Fruit fly (Drosophila melanogaster) whole organism, embryonic: ENCODE results near the gene Parg.

Source experiments
- Awh ChIP-seq: fragments of 200-800 bp; sonication (Bioruptor generic); IDR thresholded peaks from 2 replicates; pipeline ENCODE4, ENCODE4 v1.3.6; 2022; ENCODE audit warnings: missing biosample characterization, missing genetic modification characterization
- CG10147 ChIP-seq: fragments of 200-800 bp; sonication (Bioruptor generic); optimal IDR thresholded peaks from 2 replicates; lab custom pipeline; 2019; ENCODE audit warnings: missing biosample characterization, mild to moderate bottlenecking, missing genetic modification characterization, moderate library complexity
- CG10959 ChIP-seq: fragments of 200-800 bp; sonication (Bioruptor generic); IDR thresholded peaks from 2 replicates; pipeline ENCODE4 v1.3.6; 2022; ENCODE audit warnings: missing biosample characterization, missing genetic modification characterization
- CG12071 ChIP-seq: fragments of 200-800 bp; sonication (Bioruptor generic); optimal IDR thresholded peaks from 3 replicates; lab custom pipeline; 2018; ENCODE audit warnings: missing biosample characterization, mild to moderate bottlenecking, missing genetic modification characterization
- CG12104 ChIP-seq: fragments of 200-800 bp; sonication (Bioruptor generic); optimal IDR thresholded peaks from 3 replicates; lab custom pipeline; 2016; ENCODE audit warnings: missing biosample characterization, missing genetic modification characterization
- CG12299 ChIP-seq: fragments of 200-800 bp; sonication (Bioruptor generic); optimal IDR thresholded peaks from 2 replicates; lab custom pipeline; 2018; ENCODE audit warnings: missing biosample characterization, mild to moderate bottlenecking, missing genetic modification characterization
- CG12744 ChIP-seq: fragments of 200-800 bp; sonication (Bioruptor generic); optimal IDR thresholded peaks from 2 replicates; lab custom pipeline; 2016; ENCODE audit warnings: missing biosample characterization, missing genetic modification characterization
- CG14014 ChIP-seq: fragments of 200-800 bp; sonication (Bioruptor generic); IDR thresholded peaks from 2 replicates; pipeline ENCODE4 v1.3.6; 2022; ENCODE audit warnings: missing biosample characterization, missing genetic modification characterization
- CG14050 ChIP-seq: fragments of 200-800 bp; sonication (Bioruptor generic); IDR thresholded peaks from 3 replicates; pipeline ENCODE4 v1.3.6; 2022; ENCODE audit warnings: missing biosample characterization, missing genetic modification characterization
- CG16779 ChIP-seq: fragments of 200-800 bp; sonication (Bioruptor generic); IDR thresholded peaks from 2 replicates; pipeline ENCODE4 v1.3.6; 2022; ENCODE audit warnings: missing biosample characterization, missing genetic modification characterization
- CG17385 ChIP-seq: fragments of 200-800 bp; sonication (Bioruptor generic); optimal IDR thresholded peaks from 3 replicates; lab custom pipeline; 2018; ENCODE audit warnings: missing biosample characterization, mild to moderate bottlenecking, missing genetic modification characterization
- CG17612 ChIP-seq: fragments of 200-800 bp; sonication (Bioruptor generic); IDR thresholded peaks from 2 replicates; pipeline ENCODE4 v1.3.6; 2022; ENCODE audit warnings: missing biosample characterization, missing genetic modification characterization
- CG18764 ChIP-seq: fragments of 200-800 bp; sonication (Bioruptor generic); optimal IDR thresholded peaks from 3 replicates; lab custom pipeline; 2016; ENCODE audit warnings: missing biosample characterization, missing genetic modification characterization
- CG3163 ChIP-seq: fragments of 200-800 bp; sonication (Bioruptor generic); optimal IDR thresholded peaks from 3 replicates; lab custom pipeline; 2016; ENCODE audit warnings: missing biosample characterization, missing genetic modification characterization
- CG34422 ChIP-seq: fragments of 200-800 bp; sonication (Bioruptor generic); IDR thresholded peaks from 3 replicates; pipeline ENCODE4 v1.3.6; 2022; ENCODE audit warnings: missing biosample characterization, missing genetic modification characterization
- CG4282 ChIP-seq: fragments of 200-800 bp; sonication (Bioruptor generic); optimal IDR thresholded peaks from 2 replicates; lab custom pipeline; 2016; ENCODE audit warnings: missing biosample characterization, missing genetic modification characterization
- CG4730 ChIP-seq: fragments of 200-800 bp; sonication (Bioruptor generic); IDR thresholded peaks from 2 replicates; pipeline ENCODE4 v1.3.6; 2022; ENCODE audit warnings: missing biosample characterization, missing genetic modification characterization
- CG6175 ChIP-seq: fragments of 200-800 bp; sonication (Bioruptor generic); IDR thresholded peaks from 3 replicates; pipeline ENCODE4 v1.3.6; 2022; ENCODE audit warnings: missing biosample characterization, missing genetic modification characterization
- CG7372 ChIP-seq: fragments of 200-800 bp; sonication (Bioruptor generic); IDR thresholded peaks from 2 replicates; pipeline ENCODE4 v1.3.6; 2022; ENCODE audit warnings: missing biosample characterization, missing genetic modification characterization
- CG7928 ChIP-seq: fragments of 200-800 bp; sonication (Bioruptor generic); optimal IDR thresholded peaks from 2 replicates; lab custom pipeline; 2017; ENCODE audit warnings: missing biosample characterization, mild to moderate bottlenecking, missing genetic modification characterization
- CG9797 ChIP-seq: fragments of 200-800 bp; sonication (Bioruptor generic); optimal IDR thresholded peaks from 3 replicates; lab custom pipeline; 2018; ENCODE audit warnings: missing biosample characterization, mild to moderate bottlenecking, missing genetic modification characterization
- CoRest ChIP-seq: fragments of 200-800 bp; sonication (Bioruptor generic); optimal IDR thresholded peaks from 3 replicates; lab custom pipeline; 2018; ENCODE audit warnings: missing biosample characterization, mild to moderate bottlenecking, missing genetic modification characterization, moderate library complexity
- E2f1 ChIP-seq: fragments of 200-800 bp; sonication (Bioruptor generic); IDR thresholded peaks from 2 replicates; pipeline ENCODE4 v1.3.6; 2022; ENCODE audit warnings: missing biosample characterization, missing genetic modification characterization
- Eip74EF ChIP-seq, 2 experiments: fragments of 200-800 bp in 1 of 2; fragments of >200 bp in 1 of 2; sonication (Bioruptor generic) in 1 of 2; optimal IDR thresholded peaks; 2 replicates each; lab custom pipeline; 2017 to 2019; ENCODE audit warnings: missing biosample characterization in 2 of 2, missing genetic modification characterization in 2 of 2, mild to moderate bottlenecking in 1 of 2, moderate library complexity in 1 of 2
- Ets65A ChIP-seq: fragments of 200-800 bp; sonication (Bioruptor generic); peaks from one replicate; lab custom pipeline; 2016; ENCODE audit warnings: missing biosample characterization, missing genetic modification characterization
- Gsc ChIP-seq: fragments of 200-800 bp; sonication (Bioruptor generic); IDR thresholded peaks from 2 replicates; pipeline ENCODE4 v1.3.6; 2022; ENCODE audit warnings: missing biosample characterization, missing genetic modification characterization
- Gug ChIP-seq: fragments of 200-800 bp; sonication (Bioruptor generic); IDR thresholded peaks from 4 replicates; pipeline ENCODE4 v1.3.6; 2022; ENCODE audit warnings: missing biosample characterization, missing genetic modification characterization
- Hand ChIP-seq: fragments of 200-800 bp; sonication (Bioruptor generic); optimal IDR thresholded peaks from 2 replicates; lab custom pipeline; 2017; ENCODE audit warnings: mild to moderate bottlenecking, missing biosample characterization, missing genetic modification reagents, missing genetic modification characterization
- MTF-1 ChIP-seq: fragments of 200-800 bp; sonication (Bioruptor generic); optimal IDR thresholded peaks from 2 replicates; lab custom pipeline; 2018; ENCODE audit warnings: missing biosample characterization, mild to moderate bottlenecking, missing genetic modification characterization, borderline replicate concordance
- Optix ChIP-seq: fragments of 200-800 bp; sonication (Bioruptor generic); IDR thresholded peaks from 3 replicates; pipeline ENCODE4 v1.3.6; 2022; ENCODE audit warnings: missing biosample characterization, missing genetic modification characterization
- Ptx1 ChIP-seq: fragments of 200-800 bp; sonication (Bioruptor generic); IDR thresholded peaks from 2 replicates; pipeline ENCODE4 v1.3.6; 2022; ENCODE audit warnings: missing biosample characterization, missing genetic modification characterization
- Ssrp ChIP-seq: fragments of 200-800 bp; sonication (Bioruptor generic); optimal IDR thresholded peaks from 2 replicates; lab custom pipeline; 2018; ENCODE audit warnings: missing biosample characterization, mild to moderate bottlenecking, missing genetic modification characterization, moderate library complexity
- Stat92E ChIP-seq, 3 experiments: fragments of >200 bp in 2 of 3; fragments of 200-800 bp in 1 of 3; sonication (Bioruptor generic) in 1 of 3; optimal IDR thresholded peaks; 2 replicates each; lab custom pipeline; 2017 to 2019; ENCODE audit warnings: missing biosample characterization in 3 of 3, missing genetic modification characterization in 3 of 3, mild to moderate bottlenecking in 1 of 3, moderate library complexity in 1 of 3
- YL-1 ChIP-seq: fragments of 200-800 bp; sonication (Bioruptor generic); optimal IDR thresholded peaks from 3 replicates; lab custom pipeline; 2017; ENCODE audit warnings: missing biosample characterization, mild to moderate bottlenecking, missing genetic modification characterization
- br ChIP-seq: fragments of >200 bp; optimal IDR thresholded peaks from 2 replicates; lab custom pipeline; 2017
- disco-r ChIP-seq: fragments of 200-800 bp; sonication (Bioruptor generic); optimal IDR thresholded peaks from 2 replicates; lab custom pipeline; 2016; ENCODE audit warnings: missing biosample characterization, missing genetic modification characterization
- en ChIP-seq: fragments of 200-800 bp; sonication (Bioruptor generic); optimal IDR thresholded peaks from 2 replicates; lab custom pipeline; 2016; ENCODE audit warnings: missing biosample characterization, missing genetic modification characterization
- hbn ChIP-seq: fragments of 200-800 bp; sonication (Bioruptor generic); IDR thresholded peaks from 2 replicates; pipeline ENCODE4 v1.3.6; 2022; ENCODE audit warnings: missing biosample characterization, missing genetic modification characterization; ENCODE audit not compliant: partially characterized antibody
- maf-S ChIP-seq: fragments of 200-800 bp; sonication (Bioruptor generic); optimal IDR thresholded peaks from 2 replicates; lab custom pipeline; 2016; ENCODE audit warnings: missing biosample characterization, missing genetic modification characterization
- org-1 ChIP-seq: fragments of 200-800 bp; sonication (Bioruptor generic); optimal IDR thresholded peaks from 2 replicates; lab custom pipeline; 2017; ENCODE audit warnings: missing biosample characterization, missing genetic modification characterization
- pnt ChIP-seq: fragments of 200-800 bp; sonication (Bioruptor generic); optimal IDR thresholded peaks from 3 replicates; lab custom pipeline; 2016; ENCODE audit warnings: missing biosample characterization, missing genetic modification characterization
- pum ChIP-seq: fragments of 200-800 bp; sonication (Bioruptor generic); optimal IDR thresholded peaks from 2 replicates; lab custom pipeline; 2016; ENCODE audit warnings: missing biosample characterization, missing genetic modification characterization
- run ChIP-seq: fragments of 200-800 bp; sonication (Bioruptor generic); optimal IDR thresholded peaks from 3 replicates; lab custom pipeline; 2018; ENCODE audit warnings: missing biosample characterization, mild to moderate bottlenecking, missing genetic modification characterization
- seq ChIP-seq: fragments of 200-800 bp; sonication (Bioruptor generic); IDR thresholded peaks from 2 replicates; pipeline ENCODE4 v1.3.6; 2022; ENCODE audit warnings: missing biosample characterization, missing genetic modification characterization
- sna ChIP-seq: fragments of 200-800 bp; sonication (Bioruptor generic); IDR thresholded peaks from 2 replicates; pipeline ENCODE4 v1.3.6; 2022; ENCODE audit warnings: missing biosample characterization, missing genetic modification characterization; ENCODE audit not compliant: partially characterized antibody
- stc ChIP-seq: fragments of 200-800 bp; sonication (Bioruptor generic); IDR thresholded peaks from 2 replicates; pipeline ENCODE4 v1.3.6; 2022; ENCODE audit warnings: missing biosample characterization, missing genetic modification characterization
- tio ChIP-seq: fragments of 200-800 bp; sonication (Bioruptor generic); optimal IDR thresholded peaks from 2 replicates; lab custom pipeline; 2017; ENCODE audit warnings: missing biosample characterization, missing genetic modification characterization, inconsistent platforms
- vfl ChIP-seq: fragments of 200-800 bp; sonication (Bioruptor generic); optimal IDR thresholded peaks from 2 replicates; lab custom pipeline; 2016; ENCODE audit warnings: missing biosample characterization, missing genetic modification characterization
- wdn ChIP-seq: fragments of 200-800 bp; sonication (Bioruptor generic); IDR thresholded peaks from 2 replicates; pipeline ENCODE4 v1.3.6; 2022; ENCODE audit warnings: missing biosample characterization, missing genetic modification characterization

Gene Parg

DNA sequence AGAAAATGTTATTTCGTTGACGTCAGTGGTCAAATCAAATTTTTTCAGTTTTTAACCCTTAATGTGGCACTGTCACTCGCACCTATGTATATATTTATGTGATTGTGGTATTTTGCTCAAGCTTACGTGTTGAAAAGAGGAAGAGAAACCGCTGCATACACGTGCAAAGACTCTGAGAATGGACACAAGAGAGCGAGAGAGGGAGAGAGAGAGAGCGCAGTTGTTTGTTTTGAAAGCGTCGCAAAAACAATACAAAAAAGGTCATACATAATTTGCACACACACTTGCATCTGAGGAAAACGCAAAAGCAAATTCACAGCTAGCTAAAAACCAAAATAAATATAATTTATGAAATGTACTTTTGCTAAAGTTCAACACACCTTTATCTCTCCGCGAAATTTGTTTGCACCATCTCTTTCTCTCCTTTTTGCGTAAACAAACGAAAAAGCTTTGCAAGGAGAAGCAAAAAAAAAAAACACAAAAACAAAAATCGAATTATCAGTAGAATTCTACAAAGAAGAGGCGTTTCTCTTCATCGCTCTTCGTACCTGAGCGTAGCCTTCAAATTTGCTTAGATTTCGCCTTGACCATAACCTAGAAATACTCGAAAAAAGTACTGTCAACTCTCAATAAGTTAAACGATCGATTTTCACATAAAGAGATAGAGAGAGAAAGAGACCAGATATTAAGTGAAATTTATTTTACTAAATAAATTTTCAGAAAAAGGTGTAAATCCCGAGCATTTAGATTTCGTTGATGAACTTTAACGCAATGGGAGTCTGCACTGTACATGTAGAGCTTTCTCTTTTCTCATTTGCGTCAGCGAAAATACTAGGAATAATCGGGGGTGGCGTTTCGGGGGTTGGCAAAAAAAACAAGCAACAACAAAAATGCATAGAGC lies 1.0 kb upstream of the Parg start (continued):
- TF ChIP-seq YL-1 = no peak
- no peak for TF ChIP-seq CG7928 (GFP tag; lab: Kevin White, UChicago)
- no peak for TF ChIP-seq run
- TF ChIP-seq Ets65A (GFP tag; lab: Kevin White, UChicago) = peak; percentile 80
- TF ChIP-seq CG12104 (GFP tag; lab: Kevin White, UChicago) = no peak
- no peak for TF ChIP-seq CG4282 (GFP tag; lab: Kevin White, UChicago)
- TF ChIP-seq CG16779 = peak; percentile 61
- peak; percentile 41; the same call in 1 of the 3 replicates for TF ChIP-seq CG34422
- TF ChIP-seq pnt = no peak
- TF ChIP-seq CG18764 (GFP tag; lab: Kevin White, UChicago) = no peak
- peak; percentile 41; the same call in 1 of the 2 replicates for TF ChIP-seq seq
- 0 out of 2 replicates have a peak, but pooled peaks have one; percentile 18 for TF ChIP-seq CG10959
- TF ChIP-seq CG7372 (GFP tag; lab: Robert Waterston, UW) = peak; percentile 34; the same call in 1 of the 2 replicates
- no peak for TF ChIP-seq br (lab: Kevin White, UChicago)
- TF ChIP-seq vfl (GFP tag; lab: Kevin White, UChicago) = peak; percentile 30
- TF ChIP-seq MTF-1 (GFP tag; lab: Kevin White, UChicago) = no peak
- no peak for TF ChIP-seq Eip74EF (GFP tag; optimal IDR thresholded peaks at IDR 0.05; lab: Kevin White, UChicago)
- TF ChIP-seq CG9797 (GFP tag; lab: Kevin White, UChicago) = no peak
- TF ChIP-seq hbn (GFP tag; lab: Robert Waterston, UW) = no peak
- no peak for TF ChIP-seq Stat92E (GFP tag; optimal IDR thresholded peaks at IDR 0.05; lab: Kevin White, UChicago)
- peak; percentile 38; the same call in 1 of the 2 replicates for TF ChIP-seq stc (GFP tag; lab: Robert Waterston, UW)
- peak; percentile 67 for TF ChIP-seq CG14014 (GFP tag; lab: Robert Waterston, UW)
- TF ChIP-seq sna = no peak
- TF ChIP-seq maf-S (GFP tag; lab: Kevin White, UChicago) = no peak
- TF ChIP-seq Hand (GFP tag; lab: Kevin White, UChicago) = peak; percentile 23
- TF ChIP-seq Gsc (GFP tag; lab: Robert Waterston, UW) = no peak
- TF ChIP-seq CoRest (tag; lab: Kevin White, UChicago) = peak; percentile 31
- no peak for TF ChIP-seq CG12299 (tag; lab: Kevin White, UChicago)
- TF ChIP-seq Ptx1 = peak; percentile 60
- peak; percentile 42 for TF ChIP-seq Awh (GFP tag; lab: Robert Waterston, UW)
- TF ChIP-seq Optix (GFP tag; lab: Robert Waterston, UW) = no peak
- TF ChIP-seq en (GFP tag; lab: Kevin White, UChicago) = no peak
- peak; percentile 6 for TF ChIP-seq pum (GFP tag; lab: Kevin White, UChicago)
- no peak for TF ChIP-seq disco-r (GFP tag; lab: Kevin White, UChicago)
- peak; percentile 21 for TF ChIP-seq tio
- TF ChIP-seq E2f1 = peak; percentile 21; the same call in 1 of the 2 replicates
- no peak for TF ChIP-seq CG12744 (GFP tag; lab: Kevin White, UChicago)
- TF ChIP-seq org-1 (GFP tag; lab: Kevin White, UChicago) = no peak
- peak; percentile 30; the same call in 2 of the 3 replicates for TF ChIP-seq CG14050
- TF ChIP-seq CG6175 (GFP tag; lab: Robert Waterston, UW) = peak; percentile 55; the same call in 2 of the 3 replicates
- peak; percentile 72; the same call in 3 of the 4 replicates for TF ChIP-seq Gug
- peak; percentile 64 for TF ChIP-seq CG3163
- peak; percentile 57 for TF ChIP-seq CG4730 (GFP tag; lab: Robert Waterston, UW)
- TF ChIP-seq CG12071 = no peak
- no peak for TF ChIP-seq CG17612
- TF ChIP-seq Ssrp = no peak
- no peak for TF ChIP-seq CG10147 (GFP tag; lab: Kevin White, UChicago)
- peak; percentile 85 for TF ChIP-seq CG17385
- peak; percentile 67 for TF ChIP-seq wdn (GFP tag; lab: Robert Waterston, UW)
